Worm (Caenorhabditis elegans) whole organism, L2 larva: ENCODE data around the gene pcyt-1.

Experiments used
- egl-27 ChIP-seq: sonication (generic microtip); optimal IDR thresholded peaks from 3 replicates; lab custom pipeline; 2017; ENCODE audit warnings: missing biosample characterization, missing genetic modification reagents, missing genetic modification characterization
- lin-13 ChIP-seq: fragments of 150-350 bp; optimal IDR thresholded peaks from 2 replicates; lab custom pipeline; 2014; ENCODE audit warnings: missing biosample characterization, missing genetic modification reagents, missing genetic modification characterization
- ztf-11 ChIP-seq: sonication (generic microtip); optimal IDR thresholded peaks from 2 replicates; lab custom pipeline; 2017; ENCODE audit warnings: missing biosample characterization, missing genetic modification characterization
- ztf-4 ChIP-seq: fragments of 150-350 bp; optimal IDR thresholded peaks from 2 replicates; lab custom pipeline; 2014; ENCODE audit warnings: missing biosample characterization, missing genetic modification characterization

ce11 chrX:7587741-7588235, 15.6 kb downstream of the pcyt-1 start:
- no peak for TF ChIP-seq egl-27 (tag; lab: Kevin White, UChicago)
- no peak for TF ChIP-seq lin-13
- no peak for TF ChIP-seq ztf-4 (tag; lab: Kevin White, UChicago)
- no peak for TF ChIP-seq ztf-11
